Fruit fly (Drosophila melanogaster) whole organism, embryonic: ENCODE results near the gene CG5334.

Experiments used
- ATbp ChIP-seq: fragments of 200-800 bp; sonication (Bioruptor generic); optimal IDR thresholded peaks from 2 replicates; lab custom pipeline; 2017; ENCODE audit warnings: missing biosample characterization, mild to moderate bottlenecking, missing genetic modification characterization, missing genetic modification reagents
- Atf-2 ChIP-seq: fragments of 200-800 bp; sonication (Bioruptor generic); optimal IDR thresholded peaks from 2 replicates; lab custom pipeline; 2016; ENCODE audit warnings: missing biosample characterization, missing genetic modification characterization
- Awh ChIP-seq: fragments of 200-800 bp; sonication (Bioruptor generic); IDR thresholded peaks from 2 replicates; pipeline ENCODE4, ENCODE4 v1.3.6; 2022; ENCODE audit warnings: missing biosample characterization, missing genetic modification characterization
- Bgb ChIP-seq: fragments of 200-800 bp; sonication (Bioruptor generic); IDR thresholded peaks from 2 replicates; pipeline ENCODE4 v1.3.6; 2022; ENCODE audit warnings: missing biosample characterization, missing genetic modification characterization; ENCODE audit not compliant: partially characterized antibody
- C15 ChIP-seq: fragments of 200-800 bp; sonication (Bioruptor generic); IDR thresholded peaks from 3 replicates; pipeline ENCODE4 v1.3.6; 2022; ENCODE audit warnings: missing biosample characterization, missing genetic modification characterization
- CG11504 ChIP-seq: fragments of 200-800 bp; sonication (Bioruptor generic); optimal IDR thresholded peaks from 3 replicates; lab custom pipeline; 2019; ENCODE audit warnings: missing biosample characterization, mild to moderate bottlenecking, missing genetic modification characterization, moderate library complexity
- CG12391 ChIP-seq: fragments of 200-800 bp; sonication (Bioruptor generic); optimal IDR thresholded peaks from 3 replicates; lab custom pipeline; 2018; ENCODE audit warnings: missing biosample characterization, mild to moderate bottlenecking, missing genetic modification characterization, moderate library complexity
- CG14667 ChIP-seq: fragments of 200-800 bp; sonication (Bioruptor generic); IDR thresholded peaks from 2 replicates; pipeline ENCODE4 v1.3.6; 2022; ENCODE audit warnings: missing biosample characterization, missing genetic modification characterization
- CG16815 ChIP-seq: fragments of 200-800 bp; sonication (Bioruptor generic); optimal IDR thresholded peaks from 3 replicates; lab custom pipeline; 2017; ENCODE audit warnings: missing biosample characterization, mild to moderate bottlenecking, missing genetic modification characterization
- CG1792 ChIP-seq: fragments of 200-800 bp; sonication (Bioruptor generic); optimal IDR thresholded peaks from 2 replicates; lab custom pipeline; 2016; ENCODE audit warnings: missing biosample characterization, missing genetic modification characterization
- CG1832 ChIP-seq: fragments of 200-800 bp; sonication (Bioruptor generic); optimal IDR thresholded peaks from 2 replicates; lab custom pipeline; 2017; ENCODE audit warnings: missing biosample characterization, mild to moderate bottlenecking, missing genetic modification characterization, inconsistent platforms
- CG2116 ChIP-seq: fragments of 200-800 bp; sonication (Bioruptor generic); optimal IDR thresholded peaks from 3 replicates; lab custom pipeline; 2018; ENCODE audit warnings: missing biosample characterization, mild to moderate bottlenecking, missing genetic modification characterization
- CG2199 ChIP-seq: fragments of 200-800 bp; sonication (Bioruptor generic); IDR thresholded peaks from 3 replicates; pipeline ENCODE4 v1.3.6; 2022; ENCODE audit warnings: missing biosample characterization, missing genetic modification characterization
- CG42726 ChIP-seq: fragments of 200-800 bp; sonication (Bioruptor generic); IDR thresholded peaks from 2 replicates; pipeline ENCODE4 v1.3.6; 2022; ENCODE audit warnings: missing biosample characterization, missing genetic modification characterization; ENCODE audit not compliant: partially characterized antibody
- CG5953 ChIP-seq: fragments of 200-800 bp; sonication (Bioruptor generic); IDR thresholded peaks from 2 replicates; pipeline ENCODE4 v1.3.6; 2022; ENCODE audit warnings: missing biosample characterization, missing genetic modification characterization
- CG8359 ChIP-seq: fragments of 200-800 bp; sonication (Bioruptor generic); optimal IDR thresholded peaks from 2 replicates; lab custom pipeline; 2017; ENCODE audit warnings: missing biosample characterization, mild to moderate bottlenecking, missing genetic modification characterization, borderline replicate concordance
- Fer1 ChIP-seq: fragments of 200-800 bp; sonication (Bioruptor generic); optimal IDR thresholded peaks from 2 replicates; lab custom pipeline; 2017; ENCODE audit warnings: missing biosample characterization, mild to moderate bottlenecking, missing genetic modification characterization
- GATAe ChIP-seq: fragments of 200-800 bp; sonication (Bioruptor generic); conservative IDR thresholded peaks from 2 replicates; pipeline ENCODE4 v1.3.6; 2022; ENCODE audit warnings: missing biosample characterization, missing genetic modification characterization
- Lim3 ChIP-seq: fragments of 200-800 bp; sonication (Bioruptor generic); IDR thresholded peaks from 2 replicates; pipeline ENCODE4 v1.3.6; 2022; ENCODE audit warnings: missing biosample characterization, missing genetic modification characterization
- Med ChIP-seq: fragments of 200-800 bp; sonication (Bioruptor generic); peaks from one replicate; lab custom pipeline; 2016; ENCODE audit warnings: missing biosample characterization, missing genetic modification characterization, mild to moderate bottlenecking, inconsistent platforms, moderate library complexity
- Ravus ChIP-seq: fragments of 200-800 bp; sonication (Bioruptor generic); IDR thresholded peaks from 2 replicates; pipeline ENCODE4 v1.3.6; 2022; ENCODE audit warnings: missing biosample characterization, missing genetic modification characterization
- Scr ChIP-seq: fragments of 200-800 bp; sonication (Bioruptor generic); IDR thresholded peaks from 2 replicates; pipeline ENCODE4 v1.3.6; 2022; ENCODE audit warnings: missing biosample characterization, missing genetic modification characterization; ENCODE audit not compliant: partially characterized antibody
- Ssrp ChIP-seq: fragments of 200-800 bp; sonication (Bioruptor generic); optimal IDR thresholded peaks from 2 replicates; lab custom pipeline; 2018; ENCODE audit warnings: missing biosample characterization, mild to moderate bottlenecking, missing genetic modification characterization, moderate library complexity
- cg ChIP-seq: fragments of 200-800 bp; sonication (Bioruptor generic); optimal IDR thresholded peaks from 3 replicates; lab custom pipeline; 2019; ENCODE audit warnings: missing biosample characterization, mild to moderate bottlenecking, missing genetic modification characterization, moderate library complexity
- corto ChIP-seq: fragments of 200-800 bp; sonication (Bioruptor generic); optimal IDR thresholded peaks from 2 replicates; lab custom pipeline; 2016; ENCODE audit warnings: missing biosample characterization, mild to moderate bottlenecking, missing genetic modification characterization, moderate library complexity
- fd3F ChIP-seq: fragments of 200-800 bp; sonication (Bioruptor generic); optimal IDR thresholded peaks from 2 replicates; lab custom pipeline; 2018; ENCODE audit warnings: missing biosample characterization, mild to moderate bottlenecking, missing genetic modification characterization, moderate library complexity
- gcm ChIP-seq: fragments of 200-800 bp; sonication (Bioruptor generic); optimal IDR thresholded peaks from 2 replicates; lab custom pipeline; 2019; ENCODE audit warnings: missing biosample characterization, mild to moderate bottlenecking, missing genetic modification characterization, moderate library complexity
- lbe ChIP-seq: fragments of 200-800 bp; sonication (Bioruptor generic); optimal IDR thresholded peaks from 2 replicates; lab custom pipeline; 2016; ENCODE audit warnings: missing biosample characterization, mild to moderate bottlenecking, missing genetic modification characterization
- lola ChIP-seq, 3 experiments: fragments of >200 bp in 2 of 3; fragments of 200-800 bp in 1 of 3; sonication (Bioruptor generic) in 1 of 3; optimal IDR thresholded peaks; 2 replicates each; lab custom pipeline; 2017 to 2019; ENCODE audit warnings: missing biosample characterization in 3 of 3, missing genetic modification characterization in 3 of 3, mild to moderate bottlenecking in 1 of 3, moderate library complexity in 1 of 3
- mam ChIP-seq: fragments of 200-800 bp; sonication (Bioruptor generic); optimal IDR thresholded peaks from 3 replicates; lab custom pipeline; 2016; ENCODE audit warnings: missing biosample characterization, missing genetic modification characterization
- nerfin-1 ChIP-seq: fragments of 200-800 bp; sonication (Bioruptor generic); optimal IDR thresholded peaks from 3 replicates; lab custom pipeline; 2019; ENCODE audit warnings: missing biosample characterization, mild to moderate bottlenecking, missing genetic modification characterization, moderate library complexity
- schlank ChIP-seq: fragments of 200-800 bp; sonication (Bioruptor generic); optimal IDR thresholded peaks from 2 replicates; lab custom pipeline; 2018; ENCODE audit warnings: missing biosample characterization, mild to moderate bottlenecking, missing genetic modification characterization
- sens ChIP-seq: fragments of 200-800 bp; sonication (Bioruptor generic); peaks from one replicate; lab custom pipeline; 2016; ENCODE audit warnings: missing biosample characterization, missing genetic modification characterization
- toy ChIP-seq: fragments of 200-800 bp; sonication (Bioruptor generic); IDR thresholded peaks from 2 replicates; pipeline ENCODE4 v1.3.6; 2022; ENCODE audit warnings: missing biosample characterization, missing genetic modification characterization
- vvl ChIP-seq: fragments of 200-800 bp; sonication (Bioruptor generic); IDR thresholded peaks from 2 replicates; pipeline ENCODE4 v1.3.6; 2022; ENCODE audit warnings: missing biosample characterization, missing genetic modification characterization

CG5334 gene

dm6 chrX:14749086-14749874 lies 25.8 kb upstream of the CG5334 start, which contains the start of gene NetB (continued):
- TF ChIP-seq CG2116 (GFP tag; lab: Kevin White, UChicago): no peak
- TF ChIP-seq CG8359 (GFP tag; lab: Kevin White, UChicago): peak; percentile 98
- TF ChIP-seq nerfin-1: no peak
- no peak for TF ChIP-seq C15 (GFP tag; lab: Robert Waterston, UW)
- peak; percentile 100 for TF ChIP-seq CG11504 (tag; lab: Kevin White, UChicago)
- TF ChIP-seq CG1832 (GFP tag; lab: Kevin White, UChicago): peak; percentile 56

- TF ChIP-seq lbe: peak; percentile 22
- no peak for TF ChIP-seq Scr (GFP tag; lab: Robert Waterston, UW)
- no peak for TF ChIP-seq Fer1 (GFP tag; lab: Kevin White, UChicago)
- no peak for TF ChIP-seq lola (GFP tag; optimal IDR thresholded peaks at IDR 0.05; lab: Kevin White, UChicago)
- TF ChIP-seq ATbp (GFP tag; lab: Kevin White, UChicago): no peak
- no peak for TF ChIP-seq toy
- TF ChIP-seq corto (GFP tag; lab: Kevin White, UChicago): peak; percentile 22
- TF ChIP-seq schlank (tag; lab: Kevin White, UChicago): no peak
- no peak for TF ChIP-seq Ravus (GFP tag; lab: Robert Waterston, UW)
- 0 out of 3 replicates have a peak, but pooled peaks have one; percentile 21 for TF ChIP-seq CG2199
- no peak for TF ChIP-seq CG12391 (tag; lab: Kevin White, UChicago)
- TF ChIP-seq gcm (GFP tag; lab: Kevin White, UChicago): no peak
- no peak for TF ChIP-seq fd3F
- TF ChIP-seq CG1792 (GFP tag; lab: Kevin White, UChicago): no peak
- TF ChIP-seq CG42726 (GFP tag; lab: Robert Waterston, UW): no peak
Observed at dm6 chrX:14750448-14750847, 24.7 kb upstream of the CG5334 start.

DNA sequence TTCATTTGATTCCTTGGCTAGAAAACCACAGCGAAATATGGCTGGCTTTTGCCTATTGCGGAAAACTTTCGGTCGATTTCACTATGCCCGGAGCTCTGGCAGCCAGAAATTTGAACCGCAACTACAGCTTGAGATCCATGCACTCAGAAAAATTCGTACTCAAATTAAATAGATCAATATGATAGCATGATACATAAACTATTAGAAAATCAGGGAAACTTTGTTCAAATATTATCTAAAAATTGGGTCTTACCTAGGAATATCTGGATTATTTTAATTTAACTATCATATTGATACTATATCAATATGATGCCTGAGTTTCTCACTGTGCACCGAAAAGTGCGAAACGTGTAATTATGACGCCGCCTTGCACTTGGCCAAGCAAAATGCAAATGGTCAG lies 23.9 kb upstream of the CG5334 start:
- no peak for TF ChIP-seq GATAe (GFP tag; lab: Robert Waterston, UW)
- no peak for TF ChIP-seq schlank (tag; lab: Kevin White, UChicago)
- TF ChIP-seq Ssrp (tag; lab: Kevin White, UChicago): no peak
- TF ChIP-seq Lim3 (GFP tag; lab: Robert Waterston, UW): no peak
- no peak for TF ChIP-seq CG1792 (GFP tag; lab: Kevin White, UChicago)
- no peak for TF ChIP-seq CG16815 (GFP tag; lab: Kevin White, UChicago)
- TF ChIP-seq sens (GFP tag; lab: Kevin White, UChicago): peak; percentile 49

DNA sequence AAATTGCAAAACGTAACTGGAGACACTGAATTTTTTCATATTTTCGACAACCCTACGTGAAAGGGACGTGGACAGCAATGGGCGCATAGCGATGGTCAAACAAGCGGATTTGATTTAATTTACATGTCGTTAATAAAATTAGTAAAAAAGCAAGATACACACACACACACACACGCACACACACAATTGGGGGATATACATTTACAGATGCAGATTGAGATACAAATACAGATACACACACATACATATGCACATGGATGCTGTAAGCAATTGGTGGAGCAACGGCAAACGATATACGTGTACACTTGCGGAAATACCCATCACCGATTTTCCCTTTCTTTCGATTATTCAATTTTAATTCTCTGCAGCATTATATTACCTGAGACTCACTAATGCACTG lies 10.1 kb upstream of the CG5334 start:
- TF ChIP-seq CG14667 (GFP tag; lab: Robert Waterston, UW): no peak
- peak; percentile 47; the same call in 1 of the 2 replicates for TF ChIP-seq vvl (GFP tag; lab: Robert Waterston, UW)
- TF ChIP-seq CG5953 (GFP tag; lab: Robert Waterston, UW): no peak
- no peak for TF ChIP-seq Bgb (GFP tag; lab: Robert Waterston, UW)
- TF ChIP-seq Med (GFP tag; lab: Kevin White, UChicago): peak; percentile 29
- no peak for TF ChIP-seq Atf-2 (GFP tag; lab: Kevin White, UChicago)
- no peak for TF ChIP-seq mam
- TF ChIP-seq cg (GFP tag; lab: Kevin White, UChicago): peak; percentile 53
- TF ChIP-seq Awh (GFP tag; lab: Robert Waterston, UW): 0 out of 2 replicates have a peak, but pooled peaks have one; percentile 18
